Fruit fly (Drosophila melanogaster): ENCODE measurements around the gene CG31522.

Gene CG31522

DNA sequence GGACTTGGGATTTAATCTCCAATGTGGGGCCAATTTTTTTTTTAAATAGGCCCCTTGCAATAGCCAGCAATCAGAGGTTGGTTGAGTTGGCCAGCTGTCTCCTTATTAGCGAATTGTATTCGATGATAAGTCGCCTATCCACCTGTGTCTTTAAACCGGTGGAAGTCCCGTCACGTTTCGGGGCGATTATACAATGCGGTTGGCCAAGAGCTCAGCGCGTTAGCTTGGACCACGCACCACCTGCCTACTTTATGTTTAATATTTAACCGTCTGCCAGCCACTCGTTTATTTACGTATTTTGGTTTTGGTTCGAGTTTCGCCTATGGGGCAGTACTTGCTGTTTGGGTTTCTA is 8.0 kb upstream of the CG31522 start:
- TF ChIP-seq CrebA (GFP tag; optimal IDR thresholded peaks at IDR 0.05; ENCODE audit: borderline replicate concordance) = no peak
- TF ChIP-seq brk (GFP tag; optimal IDR thresholded peaks at IDR 0.05) = no peak
- TF ChIP-seq N (GFP tag; optimal IDR thresholded peaks at IDR 0.05) = no peak
- TF ChIP-seq pan (optimal IDR thresholded peaks at IDR 0.05) = no peak
- TF ChIP-seq foxo (GFP tag; optimal IDR thresholded peaks at IDR 0.05) = no peak
- no peak for TF ChIP-seq dl (GFP tag; optimal IDR thresholded peaks at IDR 0.05; ENCODE audit: insufficient read depth in 1 of 2, partially characterized antibody in 2 of 2)
- no peak for TF ChIP-seq Rel (GFP tag; optimal IDR thresholded peaks at IDR 0.05)
- peak; percentile 2 for TF ChIP-seq Rel (tag; optimal IDR thresholded peaks at IDR 0.05)

DNA sequence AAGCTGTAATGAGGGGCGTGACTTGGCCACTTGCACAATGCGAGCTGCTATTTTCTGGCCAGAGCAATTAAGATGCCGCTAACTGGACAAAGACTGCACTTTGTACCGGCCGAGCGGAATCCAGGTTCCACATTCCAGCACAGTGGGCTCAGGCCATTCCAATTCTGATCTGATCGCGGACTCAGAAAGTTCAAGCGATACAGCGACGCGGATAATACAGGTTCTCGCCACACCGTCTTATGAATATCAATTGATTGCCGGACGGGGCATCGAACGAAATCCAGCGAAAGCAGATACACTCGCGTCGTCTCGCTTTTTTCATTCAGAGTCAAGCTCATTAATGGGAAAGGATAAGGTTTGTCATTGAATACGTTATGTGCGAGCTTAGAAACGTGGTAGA is 6.2 kb upstream of the CG31522 start:
- peak; percentile 72 for TF ChIP-seq Hnf4 (GFP tag; optimal IDR thresholded peaks at IDR 0.05)
- TF ChIP-seq sage (GFP tag; optimal IDR thresholded peaks at IDR 0.05) = no peak
- TF ChIP-seq jim (GFP tag; optimal IDR thresholded peaks at IDR 0.05) = no peak

DNA sequence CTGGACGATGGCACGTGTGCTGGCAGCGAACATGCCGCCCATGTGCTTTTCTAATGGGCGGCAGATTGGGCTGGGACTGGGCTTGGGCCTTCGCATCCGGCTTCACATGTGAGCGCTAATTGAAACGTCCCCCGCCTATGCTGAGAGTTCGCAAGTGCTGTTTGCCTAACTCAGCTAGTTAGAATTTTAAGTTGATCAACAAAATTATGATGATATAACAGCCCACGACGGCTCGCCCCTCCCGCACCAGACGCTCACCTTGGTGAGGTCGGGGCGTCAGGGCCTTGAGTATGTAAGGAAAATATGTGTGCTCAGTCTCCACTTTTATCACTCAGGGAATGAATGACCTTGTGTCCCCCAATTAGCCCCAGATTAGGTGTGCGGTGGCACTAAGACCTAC is 4.2 kb upstream of the CG31522 start:
- TF ChIP-seq Dfd (GFP tag; optimal IDR thresholded peaks at IDR 0.05) (no peak), woc (GFP tag; optimal IDR thresholded peaks at IDR 0.05) (no peak), tai (GFP tag; optimal IDR thresholded peaks at IDR 0.05) (no peak), psq (GFP tag; optimal IDR thresholded peaks at IDR 0.05) (no peak)

DNA sequence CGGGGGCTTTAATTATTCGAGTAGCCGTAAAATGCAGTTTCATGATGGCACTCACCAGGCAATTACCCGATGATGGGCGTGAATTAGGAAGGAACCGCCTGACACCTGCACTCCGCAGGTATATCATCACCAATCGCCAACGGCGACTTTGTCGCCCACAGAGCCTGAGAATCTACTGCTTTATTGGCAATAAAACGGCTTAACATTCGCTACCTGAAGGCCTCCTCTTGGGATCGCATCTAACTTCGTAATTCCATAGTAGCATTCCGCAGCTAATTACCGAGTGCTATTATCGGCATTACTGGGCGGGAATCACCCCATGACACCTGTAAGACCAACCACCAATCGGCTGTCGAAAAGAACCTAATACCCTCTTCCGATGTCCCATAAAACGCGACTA is 4.4 kb downstream of the CG31522 start:
- TF ChIP-seq Dfd (GFP tag; optimal IDR thresholded peaks at IDR 0.05) = no peak
- no peak for TF ChIP-seq pan (optimal IDR thresholded peaks at IDR 0.05)
- TF ChIP-seq psq (GFP tag; optimal IDR thresholded peaks at IDR 0.05) = no peak
- TF ChIP-seq sage (GFP tag; optimal IDR thresholded peaks at IDR 0.05) = no peak
- no peak for TF ChIP-seq jim (GFP tag; optimal IDR thresholded peaks at IDR 0.05)
- TF ChIP-seq Jra (GFP tag; optimal IDR thresholded peaks at IDR 0.05) = no peak
- TF ChIP-seq Hnf4 (GFP tag; optimal IDR thresholded peaks at IDR 0.05) = no peak
- TF ChIP-seq dl (GFP tag; optimal IDR thresholded peaks at IDR 0.05; ENCODE audit: insufficient read depth in 1 of 2, partially characterized antibody in 2 of 2) = no peak
- TF ChIP-seq Hr78 (GFP tag; optimal IDR thresholded peaks at IDR 0.05) = no peak
- no peak for TF ChIP-seq dsf (GFP tag; optimal IDR thresholded peaks at IDR 0.05; ENCODE audit: borderline replicate concordance)
- no peak for TF ChIP-seq woc (GFP tag; optimal IDR thresholded peaks at IDR 0.05)
- TF ChIP-seq OdsH (GFP tag; optimal IDR thresholded peaks at IDR 0.05) = no peak
- TF ChIP-seq Hr83 (GFP tag; optimal IDR thresholded peaks at IDR 0.05; ENCODE audit: poor library complexity, severe bottlenecking) = no peak
- no peak for TF ChIP-seq Dif (GFP tag; optimal IDR thresholded peaks at IDR 0.05; ENCODE audit: partially characterized antibody)
- no peak for TF ChIP-seq Vsx2 (GFP tag; optimal IDR thresholded peaks at IDR 0.05; ENCODE audit: partially characterized antibody)
- TF ChIP-seq rgr (GFP tag; optimal IDR thresholded peaks at IDR 0.05) = no peak
- no peak for TF ChIP-seq CrebA (GFP tag; optimal IDR thresholded peaks at IDR 0.05; ENCODE audit: borderline replicate concordance)
- no peak for TF ChIP-seq CG32264 (GFP tag; optimal IDR thresholded peaks at IDR 0.05)
- no peak for TF ChIP-seq Abd-B (GFP tag; optimal IDR thresholded peaks at IDR 0.05)

DNA sequence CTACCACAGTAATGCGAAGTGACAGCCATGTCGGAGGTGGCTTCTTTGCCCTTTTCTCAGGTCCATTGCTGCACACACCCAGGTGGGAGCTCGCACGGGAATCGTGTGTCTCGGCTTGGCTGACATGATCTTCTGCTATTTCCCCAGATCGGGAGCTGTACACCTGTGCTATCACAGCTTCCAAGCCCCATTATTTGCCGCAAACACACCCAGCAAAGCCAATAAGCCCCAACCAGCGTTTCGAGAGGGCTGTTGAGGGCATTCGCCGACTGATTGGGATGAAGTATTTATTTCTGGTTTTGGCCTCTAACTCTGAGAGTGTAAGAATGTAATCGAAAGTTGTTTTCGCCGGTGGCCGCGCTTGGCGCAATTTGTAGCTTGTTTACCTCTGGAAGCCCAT is 5.1 kb downstream of the CG31522 start:
- TF ChIP-seq lola (GFP tag; optimal IDR thresholded peaks at IDR 0.05) = no peak
- TF ChIP-seq Myc (optimal IDR thresholded peaks at IDR 0.05) = no peak
- TF ChIP-seq Dif (GFP tag; optimal IDR thresholded peaks at IDR 0.05; ENCODE audit: partially characterized antibody) = no peak
- TF ChIP-seq CG32264 (GFP tag; optimal IDR thresholded peaks at IDR 0.05) = no peak
- no peak for TF ChIP-seq Hr83 (GFP tag; optimal IDR thresholded peaks at IDR 0.05; ENCODE audit: poor library complexity, severe bottlenecking)
- TF ChIP-seq HLH106 (tag; optimal IDR thresholded peaks at IDR 0.05) = no peak
- no peak for TF ChIP-seq pan (optimal IDR thresholded peaks at IDR 0.05)
- TF ChIP-seq CrebA (GFP tag; optimal IDR thresholded peaks at IDR 0.05; ENCODE audit: borderline replicate concordance) = no peak
- no peak for TF ChIP-seq h (GFP tag; optimal IDR thresholded peaks at IDR 0.05)
- no peak for TF ChIP-seq CG9705 (GFP tag; optimal IDR thresholded peaks at IDR 0.05)
- no peak for TF ChIP-seq ey (GFP tag; optimal IDR thresholded peaks at IDR 0.05)
- TF ChIP-seq N (GFP tag; optimal IDR thresholded peaks at IDR 0.05) = no peak
- TF ChIP-seq psq (GFP tag; optimal IDR thresholded peaks at IDR 0.05) = no peak
- TF ChIP-seq dl (GFP tag; optimal IDR thresholded peaks at IDR 0.05; ENCODE audit: insufficient read depth in 1 of 2, partially characterized antibody in 2 of 2) = no peak
- no peak for TF ChIP-seq Vsx2 (GFP tag; optimal IDR thresholded peaks at IDR 0.05; ENCODE audit: partially characterized antibody)
